Fruit fly (Drosophila melanogaster): ENCODE data around the gene Archease.

The Archease gene

DNA sequence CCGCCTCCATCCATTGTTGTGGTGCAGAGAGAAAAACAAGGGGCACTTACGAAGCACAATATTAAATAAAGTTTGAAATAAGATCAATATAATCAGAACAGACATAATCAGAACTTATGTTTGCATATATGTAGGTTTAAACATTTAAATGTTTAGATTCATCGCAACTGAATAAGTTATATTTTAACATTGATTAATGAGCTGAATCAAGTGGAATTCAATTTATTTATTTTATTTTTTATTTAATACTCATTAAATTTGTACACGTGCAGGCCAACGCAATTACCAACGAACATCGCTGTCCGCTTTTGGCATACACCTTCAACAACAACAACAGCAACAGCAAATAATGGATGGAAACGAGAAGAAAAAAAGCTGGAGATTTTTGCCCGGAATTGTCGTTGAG, 36.1 kb upstream of the Archease start:
- TF ChIP-seq CG14655 (GFP tag; optimal IDR thresholded peaks at IDR 0.05), result peak; percentile 86
- TF ChIP-seq CG12605 (GFP tag; IDR thresholded peaks at IDR 0.05), result peak; percentile 33
- TF ChIP-seq CG34367 (tag; optimal IDR thresholded peaks at IDR 0.05), result peak; percentile 83
- peak; percentile 59 for TF ChIP-seq gl (tag; optimal IDR thresholded peaks at IDR 0.05)
- peak; percentile 88 for TF ChIP-seq CG17806 (tag; optimal IDR thresholded peaks at IDR 0.05)
- TF ChIP-seq CG10348 (GFP tag; IDR thresholded peaks at IDR 0.05), result no peak
- peak; percentile 93 for TF ChIP-seq CG8159 (tag; optimal IDR thresholded peaks at IDR 0.05)
- peak; percentile 76 for TF ChIP-seq Pif1A (GFP tag; optimal IDR thresholded peaks at IDR 0.05)
- TF ChIP-seq EcR (GFP tag; optimal IDR thresholded peaks at IDR 0.05), result peak; percentile 45
- peak; percentile 89 for TF ChIP-seq CG9948 (tag; optimal IDR thresholded peaks at IDR 0.05)
- peak; percentile 71 for TF ChIP-seq CG32121 (GFP tag; IDR thresholded peaks at IDR 0.05)
- TF ChIP-seq rn (GFP tag; IDR thresholded peaks at IDR 0.05), result peak; percentile 44
- peak; percentile 80 for TF ChIP-seq CG8301 (tag; optimal IDR thresholded peaks at IDR 0.05)
- TF ChIP-seq Snoo (tag; optimal IDR thresholded peaks at IDR 0.05), result peak; percentile 65
- no peak for TF ChIP-seq fd96Ca (GFP tag; IDR thresholded peaks at IDR 0.05)
- TF ChIP-seq Pif1B (GFP tag; optimal IDR thresholded peaks at IDR 0.05), result peak; percentile 80
- peak; percentile 88 for TF ChIP-seq D1 (tag; optimal IDR thresholded peaks at IDR 0.05)
- TF ChIP-seq CG4496 (GFP tag; IDR thresholded peaks at IDR 0.05), result peak; percentile 77
- TF ChIP-seq Ets98B (GFP tag; IDR thresholded peaks at IDR 0.05), result peak; percentile 58
- peak; percentile 86 for TF ChIP-seq CG13204 (GFP tag; optimal IDR thresholded peaks at IDR 0.05)
- TF ChIP-seq CG15710 (tag; optimal IDR thresholded peaks at IDR 0.05), result peak; percentile 93

DNA sequence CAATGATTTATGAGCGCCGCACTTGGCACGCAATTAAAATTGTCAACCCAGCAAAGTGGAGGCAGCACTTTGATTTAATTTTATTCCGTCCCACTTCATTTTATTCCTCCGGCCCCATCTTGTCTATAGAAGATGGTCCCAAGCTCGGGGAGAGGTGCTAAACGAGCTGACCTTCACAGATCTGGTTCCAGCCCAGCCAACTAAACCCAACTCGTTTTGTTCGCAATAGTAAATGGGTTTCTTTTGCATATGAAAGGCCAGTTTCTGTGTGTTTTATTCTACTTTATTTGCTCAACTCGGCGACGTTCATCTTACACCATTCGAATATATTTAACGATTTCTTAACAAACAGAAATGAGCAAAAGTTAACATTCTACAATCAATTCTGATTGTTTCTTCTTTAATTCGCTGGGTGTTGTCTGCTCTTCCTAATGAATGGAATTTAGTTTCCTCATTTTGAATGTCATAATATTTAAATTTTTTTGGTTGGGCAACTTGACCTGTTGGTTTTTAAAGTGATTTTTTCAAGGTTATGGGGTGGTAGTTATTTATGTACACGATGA, 30.4 kb upstream of the Archease start:
- peak; percentile 54 for TF ChIP-seq EcR (GFP tag; optimal IDR thresholded peaks at IDR 0.05)
- no peak for TF ChIP-seq CG10348 (GFP tag; IDR thresholded peaks at IDR 0.05)

DNA sequence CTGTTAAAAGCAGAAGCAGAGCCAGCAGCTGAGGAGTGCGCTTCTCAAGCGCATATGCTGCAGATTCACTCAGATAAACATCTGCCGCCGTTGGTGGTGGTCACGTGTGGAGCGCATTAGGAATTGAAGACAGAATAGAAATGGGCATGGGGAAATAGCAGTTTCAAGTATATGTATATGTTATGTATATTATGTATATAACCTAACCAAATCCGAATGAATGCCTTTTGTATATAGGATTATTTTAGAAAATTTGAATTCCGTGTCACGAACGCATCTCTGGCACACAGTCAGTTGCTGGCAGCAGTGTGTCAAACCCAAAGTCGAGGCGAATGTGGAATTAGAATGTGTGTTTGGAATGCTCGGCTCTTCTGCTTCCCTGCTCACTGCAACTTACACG, 28.3 kb upstream of the Archease start:
- TF ChIP-seq CG14655 (GFP tag; optimal IDR thresholded peaks at IDR 0.05), result peak; percentile 51
- no peak for TF ChIP-seq Pif1A (GFP tag; optimal IDR thresholded peaks at IDR 0.05)
- no peak for TF ChIP-seq CG8159 (tag; optimal IDR thresholded peaks at IDR 0.05)
- 0 out of 2 replicates have a peak, but pooled peaks have one; percentile 17 for TF ChIP-seq Ets98B (GFP tag; IDR thresholded peaks at IDR 0.05)
- no peak for TF ChIP-seq CG9948 (tag; optimal IDR thresholded peaks at IDR 0.05)
- TF ChIP-seq EcR (GFP tag; optimal IDR thresholded peaks at IDR 0.05), result no peak
- no peak for TF ChIP-seq Snoo (tag; optimal IDR thresholded peaks at IDR 0.05)
- TF ChIP-seq Pif1B (GFP tag; optimal IDR thresholded peaks at IDR 0.05), result no peak
- TF ChIP-seq CG13204 (GFP tag; optimal IDR thresholded peaks at IDR 0.05), result no peak
- TF ChIP-seq D1 (tag; optimal IDR thresholded peaks at IDR 0.05), result no peak
- TF ChIP-seq CG15710 (tag; optimal IDR thresholded peaks at IDR 0.05), result no peak
- TF ChIP-seq fd96Ca (GFP tag; IDR thresholded peaks at IDR 0.05), result no peak
- no peak for TF ChIP-seq CG10348 (GFP tag; IDR thresholded peaks at IDR 0.05)
- no peak for TF ChIP-seq CG17806 (tag; optimal IDR thresholded peaks at IDR 0.05)
- no peak for TF ChIP-seq rn (GFP tag; IDR thresholded peaks at IDR 0.05)
- TF ChIP-seq CG8301 (tag; optimal IDR thresholded peaks at IDR 0.05), result peak; percentile 49
- 0 out of 3 replicates have a peak, but pooled peaks have one; percentile 13 for TF ChIP-seq CG4496 (GFP tag; IDR thresholded peaks at IDR 0.05)
- TF ChIP-seq CG34367 (tag; optimal IDR thresholded peaks at IDR 0.05), result no peak
- TF ChIP-seq CG32121 (GFP tag; IDR thresholded peaks at IDR 0.05), result no peak
- no peak for TF ChIP-seq gl (tag; optimal IDR thresholded peaks at IDR 0.05)
- TF ChIP-seq CG12605 (GFP tag; IDR thresholded peaks at IDR 0.05), result no peak

DNA sequence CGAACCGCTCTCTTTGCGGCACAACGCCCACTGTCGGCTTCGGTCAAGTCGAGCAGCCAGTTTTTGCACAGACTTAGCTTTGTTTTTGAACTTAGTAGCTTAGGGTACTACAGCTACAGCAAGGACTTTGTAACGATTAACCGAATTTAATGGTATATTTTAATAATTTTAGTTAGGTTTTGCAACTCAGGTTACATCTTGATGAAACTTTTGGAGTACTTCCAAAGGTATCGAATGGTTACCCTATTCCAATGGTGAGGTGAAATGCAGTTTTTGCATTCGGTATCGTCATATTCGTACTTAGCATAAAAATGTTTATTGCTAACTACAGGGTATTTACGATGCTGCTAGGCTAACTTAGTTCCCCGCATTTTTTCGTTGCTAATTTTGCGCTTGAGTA, 25.8 kb upstream of the Archease start:
- TF ChIP-seq CG12605 (GFP tag; IDR thresholded peaks at IDR 0.05) (no peak), CG4496 (GFP tag; IDR thresholded peaks at IDR 0.05) (no peak), Ets98B (GFP tag; IDR thresholded peaks at IDR 0.05) (peak; percentile 24; the same call in 1 of the 2 replicates), CG8301 (tag; optimal IDR thresholded peaks at IDR 0.05) (peak; percentile 51), fd96Ca (GFP tag; IDR thresholded peaks at IDR 0.05) (0 out of 3 replicates have a peak, but pooled peaks have one; percentile 33), CG17806 (tag; optimal IDR thresholded peaks at IDR 0.05) (no peak), CG14655 (GFP tag; optimal IDR thresholded peaks at IDR 0.05) (peak; percentile 58), CG8159 (tag; optimal IDR thresholded peaks at IDR 0.05) (no peak), CG32121 (GFP tag; IDR thresholded peaks at IDR 0.05) (no peak; the same call in 1 of the 2 replicates), Pif1A (GFP tag; optimal IDR thresholded peaks at IDR 0.05) (peak; percentile 19)

DNA sequence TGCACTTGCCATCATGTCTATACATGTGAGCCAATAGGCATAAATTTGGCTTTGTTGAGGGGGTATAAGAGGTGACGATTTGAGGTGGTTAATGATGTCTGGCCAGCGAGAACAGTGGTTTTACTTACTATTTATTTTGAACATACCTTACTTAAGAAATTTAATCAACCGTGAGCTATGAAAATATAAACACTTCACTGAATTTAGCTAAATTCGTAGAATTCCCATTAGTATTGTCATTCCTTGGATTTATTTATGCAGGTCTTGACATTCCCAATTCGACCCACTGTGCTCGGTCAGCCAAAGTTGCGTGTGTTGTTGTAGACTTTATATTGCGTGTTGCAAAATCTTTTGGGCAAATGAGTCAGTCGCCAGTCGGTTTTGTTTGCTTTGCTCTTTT, 25.1 kb upstream of the Archease start:
- TF ChIP-seq Pif1A (GFP tag; optimal IDR thresholded peaks at IDR 0.05) (peak; percentile 18), Snoo (tag; optimal IDR thresholded peaks at IDR 0.05) (no peak), gl (tag; optimal IDR thresholded peaks at IDR 0.05) (no peak), CG32121 (GFP tag; IDR thresholded peaks at IDR 0.05) (peak; percentile 78), fd96Ca (GFP tag; IDR thresholded peaks at IDR 0.05) (peak; percentile 80), CG9948 (tag; optimal IDR thresholded peaks at IDR 0.05) (peak; percentile 13), Ets98B (GFP tag; IDR thresholded peaks at IDR 0.05) (peak; percentile 70), CG15710 (tag; optimal IDR thresholded peaks at IDR 0.05) (no peak), CG10348 (GFP tag; IDR thresholded peaks at IDR 0.05) (no peak), D1 (tag; optimal IDR thresholded peaks at IDR 0.05) (no peak), CG34367 (tag; optimal IDR thresholded peaks at IDR 0.05) (no peak), CG17806 (tag; optimal IDR thresholded peaks at IDR 0.05) (peak; percentile 16), CG14655 (GFP tag; optimal IDR thresholded peaks at IDR 0.05) (peak; percentile 26), CG4496 (GFP tag; IDR thresholded peaks at IDR 0.05) (peak; percentile 79), Pif1B (GFP tag; optimal IDR thresholded peaks at IDR 0.05) (peak; percentile 32), CG13204 (GFP tag; optimal IDR thresholded peaks at IDR 0.05) (no peak), CG8159 (tag; optimal IDR thresholded peaks at IDR 0.05) (no peak), CG12605 (GFP tag; IDR thresholded peaks at IDR 0.05) (peak; percentile 33; the same call in 1 of the 2 replicates), EcR (GFP tag; optimal IDR thresholded peaks at IDR 0.05) (no peak), CG8301 (tag; optimal IDR thresholded peaks at IDR 0.05) (peak; percentile 41), rn (GFP tag; IDR thresholded peaks at IDR 0.05) (peak; percentile 52; the same call in 1 of the 2 replicates)

Data from whole organism, pupa.